Worm (Caenorhabditis elegans): ENCODE measurements around the gene C50C3.12.

Gene C50C3.12

ce11 chrIII:8144574-8145065, 31.7 kb upstream of the C50C3.12 start, which contains the start of the genes C14B9.8 and mrpl-18:
Gene C14B9.8 (minus strand): TSS chrIII:8144629.
Gene mrpl-18 (plus strand): TSS chrIII:8145015.
- TF ChIP-seq scrt-1 (GFP tag; IDR thresholded peaks at IDR 0.05), result no peak
- TF ChIP-seq tbx-37 (GFP tag; conservative IDR thresholded peaks at IDR 0.05), result peak; percentile 74
- peak; percentile 38 for TF ChIP-seq ets-7 (tag; optimal IDR thresholded peaks at IDR 0.05)

- TF ChIP-seq tbx-11 (GFP tag; IDR thresholded peaks at IDR 0.05), result no peak
- TF ChIP-seq ets-7 (tag; optimal IDR thresholded peaks at IDR 0.05), result no peak
- TF ChIP-seq hmg-4 (GFP tag; optimal IDR thresholded peaks at IDR 0.05), result no peak
- no peak for TF ChIP-seq hmbx-1 (tag; optimal IDR thresholded peaks at IDR 0.05)
- TF ChIP-seq B0310.2 (tag; optimal IDR thresholded peaks at IDR 0.05), result no peak
- no peak for TF ChIP-seq F13C5.2 (tag; optimal IDR thresholded peaks at IDR 0.05)
- TF ChIP-seq ceh-36 (tag; optimal IDR thresholded peaks at IDR 0.05), result no peak
- TF ChIP-seq ceh-13 (GFP tag; optimal IDR thresholded peaks at IDR 0.05), result no peak
- TF ChIP-seq pes-1 (GFP tag; IDR thresholded peaks at IDR 0.05), result no peak
- no peak for TF ChIP-seq tbx-37 (GFP tag; conservative IDR thresholded peaks at IDR 0.05)
Measured at ce11 chrIII:8145971-8146370, 30.4 kb upstream of the C50C3.12 start.

ce11 chrIII:8148751-8149150, 27.6 kb upstream of the C50C3.12 start, which contains the start of gene D2007.2:
Gene D2007.2 (plus strand): TSS chrIII:8148963.
- no peak for TF ChIP-seq tbx-11 (GFP tag; IDR thresholded peaks at IDR 0.05)
- no peak for TF ChIP-seq aly-1 (tag; optimal IDR thresholded peaks at IDR 0.05)
- TF ChIP-seq ama-1 (optimal IDR thresholded peaks at IDR 0.05), result no peak
- TF ChIP-seq scrt-1 (GFP tag; IDR thresholded peaks at IDR 0.05), result no peak
- no peak for TF ChIP-seq tra-4 (tag; optimal IDR thresholded peaks at IDR 0.05)
- no peak for TF ChIP-seq hmbx-1 (tag; optimal IDR thresholded peaks at IDR 0.05)
- TF ChIP-seq pes-1 (GFP tag; IDR thresholded peaks at IDR 0.05), result no peak
- no peak for TF ChIP-seq ceh-36 (tag; optimal IDR thresholded peaks at IDR 0.05)
- TF ChIP-seq hnd-1 (tag; optimal IDR thresholded peaks at IDR 0.05), result no peak
- TF ChIP-seq sea-1 (GFP tag; conservative IDR thresholded peaks at IDR 0.05), result no peak
- TF ChIP-seq ets-7 (tag; optimal IDR thresholded peaks at IDR 0.05), result no peak
- TF ChIP-seq ceh-13 (GFP tag; optimal IDR thresholded peaks at IDR 0.05), result no peak
- no peak for TF ChIP-seq flt-1 (GFP tag; IDR thresholded peaks at IDR 0.05)
- TF ChIP-seq hmg-4 (GFP tag; optimal IDR thresholded peaks at IDR 0.05), result no peak
- TF ChIP-seq tbx-37 (GFP tag; conservative IDR thresholded peaks at IDR 0.05), result no peak
- TF ChIP-seq F13C5.2 (tag; optimal IDR thresholded peaks at IDR 0.05), result no peak
- no peak for TF ChIP-seq B0310.2 (tag; optimal IDR thresholded peaks at IDR 0.05)

ce11 chrIII:8154423-8154822, 21.9 kb upstream of the C50C3.12 start:
- TF ChIP-seq F13C5.2 (tag; optimal IDR thresholded peaks at IDR 0.05) (no peak), pes-1 (GFP tag; IDR thresholded peaks at IDR 0.05) (no peak), flt-1 (GFP tag; IDR thresholded peaks at IDR 0.05) (no peak), hnd-1 (tag; optimal IDR thresholded peaks at IDR 0.05) (no peak), hmbx-1 (tag; optimal IDR thresholded peaks at IDR 0.05) (no peak), ets-7 (tag; optimal IDR thresholded peaks at IDR 0.05) (no peak), tbx-37 (GFP tag; conservative IDR thresholded peaks at IDR 0.05) (no peak), ama-1 (optimal IDR thresholded peaks at IDR 0.05) (no peak), sea-1 (GFP tag; conservative IDR thresholded peaks at IDR 0.05) (no peak), B0310.2 (tag; optimal IDR thresholded peaks at IDR 0.05) (no peak), ceh-13 (GFP tag; optimal IDR thresholded peaks at IDR 0.05) (no peak), scrt-1 (GFP tag; IDR thresholded peaks at IDR 0.05) (no peak)

ce11 chrIII:8155166-8155565, 21.2 kb upstream of the C50C3.12 start, which contains the start of gene D2007.1:
Gene D2007.1 (plus strand): TSS chrIII:8155466.
- TF ChIP-seq tbx-11 (GFP tag; IDR thresholded peaks at IDR 0.05) (no peak), flt-1 (GFP tag; IDR thresholded peaks at IDR 0.05) (no peak), hmbx-1 (tag; optimal IDR thresholded peaks at IDR 0.05) (no peak), ets-7 (tag; optimal IDR thresholded peaks at IDR 0.05) (no peak), tra-4 (tag; optimal IDR thresholded peaks at IDR 0.05) (no peak)

- TF ChIP-seq scrt-1 (GFP tag; IDR thresholded peaks at IDR 0.05) (no peak), aly-1 (tag; optimal IDR thresholded peaks at IDR 0.05) (no peak), B0310.2 (tag; optimal IDR thresholded peaks at IDR 0.05) (no peak), hmg-4 (GFP tag; optimal IDR thresholded peaks at IDR 0.05) (no peak), hnd-1 (tag; optimal IDR thresholded peaks at IDR 0.05) (no peak), F13C5.2 (tag; optimal IDR thresholded peaks at IDR 0.05) (no peak), tbx-11 (GFP tag; IDR thresholded peaks at IDR 0.05) (no peak), hmbx-1 (tag; optimal IDR thresholded peaks at IDR 0.05) (no peak), ets-7 (tag; optimal IDR thresholded peaks at IDR 0.05) (no peak), tbx-37 (GFP tag; conservative IDR thresholded peaks at IDR 0.05) (no peak), tra-4 (tag; optimal IDR thresholded peaks at IDR 0.05) (no peak), pes-1 (GFP tag; IDR thresholded peaks at IDR 0.05) (no peak)
Measured at ce11 chrIII:8158140-8158786, 18.1 kb upstream of the C50C3.12 start, which contains the start of gene atg-13. Gene atg-13 (minus strand): TSS chrIII:8158190.

- no peak for TF ChIP-seq scrt-1 (GFP tag; IDR thresholded peaks at IDR 0.05)
Measured at ce11 chrIII:8161238-8161637, 15.1 kb upstream of the C50C3.12 start, which contains the start of gene inpp-5K. Gene inpp-5K (minus strand): TSS chrIII:8161338.

ce11 chrIII:8163283-8163682, 13.1 kb upstream of the C50C3.12 start, which contains the start of gene bath-42:
Gene bath-42 (minus strand): TSS chrIII:8163383.
- TF ChIP-seq hmg-4 (GFP tag; optimal IDR thresholded peaks at IDR 0.05), result no peak
- no peak for TF ChIP-seq aly-1 (tag; optimal IDR thresholded peaks at IDR 0.05)
- no peak for TF ChIP-seq scrt-1 (GFP tag; IDR thresholded peaks at IDR 0.05)
